Worm (Caenorhabditis elegans) whole organism, early embryonic: ENCODE measurements around the gene osm-8.

ENCODE experiments used
- aly-1 ChIP-seq: sonication (generic microtip); optimal IDR thresholded peaks from 2 replicates; lab custom pipeline; 2016; ENCODE audit warnings: missing genetic modification characterization, missing compliant biosample characterization
- ama-1 ChIP-seq: fragments of 150-350 bp; optimal IDR thresholded peaks from 2 replicates; lab custom pipeline; 2014
- ceh-13 ChIP-seq: fragments of 200-800 bp; sonication (Bioruptor generic); optimal IDR thresholded peaks from 2 replicates; lab custom pipeline; 2018; ENCODE audit warnings: mild to moderate bottlenecking, missing genetic modification characterization, missing compliant biosample characterization
- ets-7 ChIP-seq: sonication (generic microtip); optimal IDR thresholded peaks from 2 replicates; lab custom pipeline; 2016; ENCODE audit warnings: missing genotype, missing genetic modification characterization, missing compliant biosample characterization
- flt-1 ChIP-seq: fragments of 200-800 bp; sonication (Bioruptor generic); IDR thresholded peaks from 2 replicates; pipeline ENCODE4 v1.3.6; 2022; ENCODE audit warnings: missing genetic modification characterization, missing compliant biosample characterization
- hmbx-1 ChIP-seq: sonication (generic microtip); optimal IDR thresholded peaks from 2 replicates; lab custom pipeline; 2016; ENCODE audit warnings: mild to moderate bottlenecking, missing genetic modification characterization, missing compliant biosample characterization
- hnd-1 ChIP-seq: sonication (generic microtip); optimal IDR thresholded peaks from 2 replicates; lab custom pipeline; 2016; ENCODE audit warnings: missing genetic modification characterization, missing compliant biosample characterization
- pes-1 ChIP-seq: fragments of 200-800 bp; sonication (Bioruptor generic); IDR thresholded peaks from 2 replicates; pipeline ENCODE4 v1.3.6; 2022; ENCODE audit warnings: missing genetic modification reagents, missing genetic modification characterization, missing compliant biosample characterization
- tbx-11 ChIP-seq: fragments of 200-800 bp; sonication (Bioruptor generic); IDR thresholded peaks from 2 replicates; pipeline ENCODE4 v1.3.6; 2022; ENCODE audit warnings: missing genetic modification characterization, missing compliant biosample characterization
- tbx-37 ChIP-seq: fragments of 200-800 bp; sonication (Bioruptor generic); conservative IDR thresholded peaks from 2 replicates; pipeline ENCODE4 v1.3.6; 2022; ENCODE audit warnings: missing genetic modification reagents, missing genetic modification characterization, missing compliant biosample characterization
- tra-4 ChIP-seq: sonication (generic microtip); optimal IDR thresholded peaks from 2 replicates; lab custom pipeline; 2017; ENCODE audit warnings: missing genetic modification characterization, missing compliant biosample characterization

- no peak for TF ChIP-seq tbx-11 (GFP tag; lab: Robert Waterston, UW)
- no peak for TF ChIP-seq ets-7 (tag; lab: Kevin White, UChicago)
- no peak for TF ChIP-seq ama-1 (lab: Kevin White, UChicago)
- TF ChIP-seq pes-1: no peak
- no peak for TF ChIP-seq flt-1 (GFP tag; lab: Robert Waterston, UW)
- TF ChIP-seq tra-4 (tag; lab: Kevin White, UChicago): no peak
- TF ChIP-seq tbx-37 (GFP tag; lab: Robert Waterston, UW): no peak
- no peak for TF ChIP-seq ceh-13
- no peak for TF ChIP-seq hnd-1
- no peak for TF ChIP-seq aly-1 (tag; lab: Kevin White, UChicago)
- no peak for TF ChIP-seq hmbx-1 (tag; lab: Kevin White, UChicago)
Observed at ce11 chrII:7607953-7608352, 2.7 kb upstream of the osm-8 start, which contains the start of gene lips-17.
